Worm (Caenorhabditis elegans) whole organism, early embryonic: Measurements from ENCODE around the gene coa-1.

ENCODE experiments used
- ama-1 ChIP-seq: fragments of 150-350 bp; optimal IDR thresholded peaks from 2 replicates; lab custom pipeline; 2014
- hnd-1 ChIP-seq: sonication (generic microtip); optimal IDR thresholded peaks from 2 replicates; lab custom pipeline; 2016; ENCODE audit warnings: missing genetic modification characterization, missing compliant biosample characterization
- pes-1 ChIP-seq: fragments of 200-800 bp; sonication (Bioruptor generic); IDR thresholded peaks from 2 replicates; pipeline ENCODE4 v1.3.6; 2022; ENCODE audit warnings: missing genetic modification reagents, missing genetic modification characterization, missing compliant biosample characterization
- scrt-1 ChIP-seq: fragments of 200-800 bp; sonication (Bioruptor generic); IDR thresholded peaks from 2 replicates; pipeline ENCODE4 v1.3.6; 2022; ENCODE audit warnings: missing genetic modification characterization, missing compliant biosample characterization

- no peak for TF ChIP-seq ama-1 (lab: Kevin White, UChicago)
- no peak for TF ChIP-seq hnd-1 (tag; lab: Kevin White, UChicago)
- no peak for TF ChIP-seq scrt-1 (GFP tag; lab: Robert Waterston, UW)
- TF ChIP-seq pes-1, result no peak
Observed at ce11 chrIV:174115-174514, 31.0 kb upstream of the coa-1 start.
